Worm (Caenorhabditis elegans): ENCODE data around the gene C09E10.3.

- TF ChIP-seq ztf-3 (GFP tag; optimal IDR thresholded peaks at IDR 0.05) = no peak
- TF ChIP-seq athp-1 (tag; optimal IDR thresholded peaks at IDR 0.05) = no peak
- no peak for TF ChIP-seq snpc-4 (GFP tag; optimal IDR thresholded peaks at IDR 0.05)
- TF ChIP-seq snpc-4 (tag; optimal IDR thresholded peaks at IDR 0.05) = no peak
- no peak for TF ChIP-seq ceh-27 (GFP tag; optimal IDR thresholded peaks at IDR 0.05)
- no peak for TF ChIP-seq lin-35 (GFP tag; optimal IDR thresholded peaks at IDR 0.05)
- no peak for TF ChIP-seq K11D2.4 (GFP tag; IDR thresholded peaks at IDR 0.05)
- TF ChIP-seq unc-130 (GFP tag; optimal IDR thresholded peaks at IDR 0.05) = no peak
- TF ChIP-seq die-1 (tag; optimal IDR thresholded peaks at IDR 0.05) = no peak
- no peak for TF ChIP-seq zfh-2 (GFP tag; conservative IDR thresholded peaks at IDR 0.05)
- no peak for TF ChIP-seq Y56A3A.18 (GFP tag; IDR thresholded peaks at IDR 0.05)
- TF ChIP-seq ama-1 (optimal IDR thresholded peaks at IDR 0.05) = no peak
- TF ChIP-seq ama-1 (GFP tag; optimal IDR thresholded peaks at IDR 0.05) = no peak
These were observed 18.3 kb upstream of the C09E10.3 start for ce11 chrX:1009512-1009911.

Measured in whole organism, young adult.